Worm (Caenorhabditis elegans) whole organism, late embryonic: ENCODE data around the gene pmp-5.

Experiments used
- C08G9.2 ChIP-seq: sonication (generic microtip); optimal IDR thresholded peaks from 2 replicates; lab custom pipeline; 2016; ENCODE audit warnings: mild to moderate bottlenecking, missing genetic modification characterization, moderate library complexity, missing compliant biosample characterization
- C38D4.7 ChIP-seq: fragments of 200-800 bp; sonication (Bioruptor generic); optimal IDR thresholded peaks from 2 replicates; lab custom pipeline; 2018; ENCODE audit warnings: mild to moderate bottlenecking, missing genetic modification characterization, moderate library complexity, missing compliant biosample characterization
- F13H6.1 ChIP-seq: sonication (generic microtip); optimal IDR thresholded peaks from 2 replicates; lab custom pipeline; 2016; ENCODE audit warnings: missing genetic modification characterization, missing compliant biosample characterization
- K02D7.2 ChIP-seq: sonication (generic microtip); optimal IDR thresholded peaks from 2 replicates; lab custom pipeline; 2017; ENCODE audit warnings: mild to moderate bottlenecking, missing genetic modification characterization, missing compliant biosample characterization
- K09A11.1 ChIP-seq: sonication (generic microtip); optimal IDR thresholded peaks from 2 replicates; lab custom pipeline; 2017; ENCODE audit warnings: antibody characterized with exemption, mild to moderate bottlenecking, missing genetic modification characterization, missing compliant biosample characterization; ENCODE audit not compliant: insufficient read depth
- Y22D7AL.16 ChIP-seq: sonication (generic microtip); optimal IDR thresholded peaks from 2 replicates; lab custom pipeline; 2016; ENCODE audit warnings: missing genetic modification characterization, missing compliant biosample characterization
- ceh-14 ChIP-seq: sonication (generic microtip); optimal IDR thresholded peaks from 2 replicates; lab custom pipeline; 2016; ENCODE audit warnings: missing genotype, missing genetic modification characterization, missing compliant biosample characterization
- ceh-19 ChIP-seq: fragments of 200-800 bp; sonication (Bioruptor generic); optimal IDR thresholded peaks from 2 replicates; lab custom pipeline; 2018; ENCODE audit warnings: mild to moderate bottlenecking, missing genetic modification characterization, missing compliant biosample characterization
- ceh-24 ChIP-seq: sonication (generic microtip); optimal IDR thresholded peaks from 2 replicates; lab custom pipeline; 2016; ENCODE audit warnings: mild to moderate bottlenecking, missing genetic modification characterization, missing compliant biosample characterization
- ceh-30 ChIP-seq: fragments of 150-350 bp; optimal IDR thresholded peaks from 2 replicates; lab custom pipeline; 2014; ENCODE audit warnings: missing biosample characterization, missing genetic modification characterization
- ceh-31 ChIP-seq: sonication (generic microtip); optimal IDR thresholded peaks from 2 replicates; lab custom pipeline; 2016; ENCODE audit warnings: missing genetic modification characterization, missing compliant biosample characterization
- ceh-34 ChIP-seq: sonication (generic microtip); optimal IDR thresholded peaks from 2 replicates; lab custom pipeline; 2016; ENCODE audit warnings: mild to moderate bottlenecking, missing genetic modification characterization, missing compliant biosample characterization
- ceh-48 ChIP-seq: sonication (generic microtip); optimal IDR thresholded peaks from 2 replicates; lab custom pipeline; 2016; ENCODE audit warnings: missing genetic modification characterization, inconsistent platforms, missing compliant biosample characterization
- ceh-6 ChIP-seq: fragments of 200-800 bp; sonication (Bioruptor generic); optimal IDR thresholded peaks from 2 replicates; lab custom pipeline; 2018; ENCODE audit warnings: mild to moderate bottlenecking, missing genetic modification characterization, missing compliant biosample characterization
- che-1 ChIP-seq: sonication (generic microtip); optimal IDR thresholded peaks from 2 replicates; lab custom pipeline; 2016; ENCODE audit warnings: mild to moderate bottlenecking, missing genetic modification characterization, missing compliant biosample characterization
- dmd-4 ChIP-seq: sonication (generic microtip); optimal IDR thresholded peaks from 2 replicates; lab custom pipeline; 2016; ENCODE audit warnings: borderline replicate concordance, missing genetic modification characterization, missing compliant biosample characterization
- dve-1 ChIP-seq: sonication (generic microtip); optimal IDR thresholded peaks from 2 replicates; lab custom pipeline; 2017; ENCODE audit warnings: antibody characterized with exemption, mild to moderate bottlenecking, missing genetic modification characterization, missing compliant biosample characterization
- elt-2 ChIP-seq: sonication (generic microtip); optimal IDR thresholded peaks from 2 replicates; lab custom pipeline; 2016; ENCODE audit warnings: missing genetic modification reagents, missing genetic modification characterization, missing compliant biosample characterization
- fax-1 ChIP-seq: sonication (generic microtip); optimal IDR thresholded peaks from 2 replicates; lab custom pipeline; 2016; ENCODE audit warnings: missing genotype, missing genetic modification characterization, missing compliant biosample characterization
- fkh-6 ChIP-seq: sonication (generic microtip); optimal IDR thresholded peaks from 2 replicates; lab custom pipeline; 2016; ENCODE audit warnings: missing genetic modification characterization, missing compliant biosample characterization
- gmeb-2 ChIP-seq: sonication (generic microtip); optimal IDR thresholded peaks from 2 replicates; lab custom pipeline; 2016; ENCODE audit warnings: missing genetic modification characterization, inconsistent platforms, missing compliant biosample characterization
- hlh-13 ChIP-seq: fragments of 200-800 bp; sonication (Bioruptor generic); optimal IDR thresholded peaks from 2 replicates; lab custom pipeline; 2018; ENCODE audit warnings: mild to moderate bottlenecking, missing genetic modification characterization, missing compliant biosample characterization
- hlh-15 ChIP-seq: sonication (generic microtip); optimal IDR thresholded peaks from 2 replicates; lab custom pipeline; 2016; ENCODE audit warnings: missing genetic modification characterization, missing compliant biosample characterization
- hlh-6 ChIP-seq: sonication (generic microtip); optimal IDR thresholded peaks from 2 replicates; lab custom pipeline; 2016; ENCODE audit warnings: missing genotype, missing genetic modification characterization, missing compliant biosample characterization
- hlh-8 ChIP-seq: sonication (generic microtip); optimal IDR thresholded peaks from 2 replicates; lab custom pipeline; 2016; ENCODE audit warnings: missing genotype, missing genetic modification characterization, missing compliant biosample characterization
- lin-11 ChIP-seq: fragments of 200-800 bp; sonication (Bioruptor generic); optimal IDR thresholded peaks from 2 replicates; lab custom pipeline; 2018; ENCODE audit warnings: mild to moderate bottlenecking, missing genetic modification characterization, missing compliant biosample characterization
- nfya-1 ChIP-seq: sonication (generic microtip); optimal IDR thresholded peaks from 2 replicates; lab custom pipeline; 2017; ENCODE audit warnings: missing genetic modification characterization, mild to moderate bottlenecking, missing compliant biosample characterization, antibody characterized with exemption, moderate library complexity
- nhr-11 ChIP-seq: fragments of 150-350 bp; optimal IDR thresholded peaks from 2 replicates; lab custom pipeline; 2014; ENCODE audit warnings: missing biosample characterization, missing genetic modification characterization
- nhr-232 ChIP-seq: sonication (generic microtip); optimal IDR thresholded peaks from 2 replicates; lab custom pipeline; 2016; ENCODE audit warnings: missing genetic modification characterization, missing compliant biosample characterization
- npax-4 ChIP-seq: sonication (generic microtip); optimal IDR thresholded peaks from 2 replicates; lab custom pipeline; 2016; ENCODE audit warnings: missing genetic modification characterization, missing compliant biosample characterization
- pag-3 ChIP-seq: sonication (generic microtip); optimal IDR thresholded peaks from 2 replicates; lab custom pipeline; 2016; ENCODE audit warnings: missing compliant biosample characterization, missing genetic modification characterization, borderline replicate concordance
- pax-1 ChIP-seq: fragments of 150-350 bp; optimal IDR thresholded peaks from 2 replicates; lab custom pipeline; 2014; ENCODE audit warnings: missing biosample characterization, missing genetic modification characterization
- pha-2 ChIP-seq: sonication (generic microtip); optimal IDR thresholded peaks from 2 replicates; lab custom pipeline; 2017; ENCODE audit warnings: mild to moderate bottlenecking, missing genetic modification characterization, missing compliant biosample characterization
- rnt-1 ChIP-seq: sonication (generic microtip); optimal IDR thresholded peaks from 2 replicates; lab custom pipeline; 2016; ENCODE audit warnings: missing genetic modification characterization, missing compliant biosample characterization
- sdc-2 ChIP-seq: sonication (generic microtip); optimal IDR thresholded peaks from 2 replicates; lab custom pipeline; 2016; ENCODE audit warnings: missing genotype, missing genetic modification characterization, missing compliant biosample characterization
- sox-2 ChIP-seq: fragments of 200-800 bp; sonication (Bioruptor generic); IDR thresholded peaks from 2 replicates; pipeline ENCODE4 v1.3.6; 2022; ENCODE audit warnings: missing genetic modification reagents, missing genetic modification characterization, missing compliant biosample characterization
- sox-4 ChIP-seq: sonication (generic microtip); optimal IDR thresholded peaks from 2 replicates; lab custom pipeline; 2017; ENCODE audit warnings: mild to moderate bottlenecking, missing genetic modification characterization, inconsistent platforms, missing compliant biosample characterization
- syd-9 ChIP-seq: sonication (generic microtip); optimal IDR thresholded peaks from 2 replicates; lab custom pipeline; 2016; ENCODE audit warnings: mild to moderate bottlenecking, missing genetic modification characterization, moderate library complexity, missing compliant biosample characterization
- tbx-2 ChIP-seq: sonication (generic microtip); optimal IDR thresholded peaks from 2 replicates; lab custom pipeline; 2016; ENCODE audit warnings: missing genetic modification characterization, missing compliant biosample characterization
- tbx-7 ChIP-seq: sonication (generic microtip); optimal IDR thresholded peaks from 2 replicates; lab custom pipeline; 2016; ENCODE audit warnings: missing genotype, missing genetic modification characterization, missing compliant biosample characterization
- ttx-3 ChIP-seq: sonication (generic microtip); optimal IDR thresholded peaks from 2 replicates; lab custom pipeline; 2016; ENCODE audit warnings: missing genetic modification reagents, missing genetic modification characterization, missing compliant biosample characterization
- unc-3 ChIP-seq, 2 experiments: fragments of 200-800 bp in 1 of 2; sonication (Bioruptor generic) in 1 of 2; sonication (generic microtip) in 1 of 2; conservative IDR thresholded peaks in 1 of 2; optimal IDR thresholded peaks in 1 of 2; 2 replicates each; pipeline versions ENCODE4 v1.3.6 to Lab custom; 2016 to 2022; ENCODE audit warnings: missing compliant biosample characterization in 2 of 2, missing genetic modification characterization in 2 of 2, missing genetic modification reagents in 1 of 2
- unc-42 ChIP-seq: sonication (generic microtip); optimal IDR thresholded peaks from 2 replicates; lab custom pipeline; 2016; ENCODE audit warnings: missing genotype, missing genetic modification characterization, missing compliant biosample characterization
- zip-5 ChIP-seq: sonication (generic microtip); optimal IDR thresholded peaks from 2 replicates; lab custom pipeline; 2016; ENCODE audit warnings: missing genetic modification characterization, missing compliant biosample characterization
- ztf-16 ChIP-seq: sonication (generic microtip); optimal IDR thresholded peaks from 2 replicates; lab custom pipeline; 2017; ENCODE audit warnings: missing genetic modification characterization, missing compliant biosample characterization

The pmp-5 gene

ce11 chrV:6665751-6666150 lies at the start of gene pmp-5:
Gene pmp-5, minus strand, starts transcription at chrV:6665813.
- TF ChIP-seq ceh-31 (tag; lab: Kevin White, UChicago): no peak
- no peak for TF ChIP-seq ceh-19 (GFP tag; lab: Kevin White, UChicago)
- no peak for TF ChIP-seq C08G9.2
- no peak for TF ChIP-seq nhr-232
- no peak for TF ChIP-seq F13H6.1 (tag; lab: Kevin White, UChicago)
- no peak for TF ChIP-seq unc-42 (tag; lab: Kevin White, UChicago)
- TF ChIP-seq ceh-24 (tag; lab: Kevin White, UChicago): no peak
- no peak for TF ChIP-seq nfya-1 (tag; lab: Kevin White, UChicago)
- no peak for TF ChIP-seq ttx-3 (tag; lab: Kevin White, UChicago)
- no peak for TF ChIP-seq lin-11 (tag; lab: Kevin White, UChicago)
- TF ChIP-seq C38D4.7 (GFP tag; lab: Kevin White, UChicago): no peak
- no peak for TF ChIP-seq nhr-11 (tag; lab: Kevin White, UChicago)
- TF ChIP-seq hlh-6: no peak
- TF ChIP-seq ceh-30 (tag; lab: Kevin White, UChicago): no peak
- no peak for TF ChIP-seq dmd-4 (tag; lab: Kevin White, UChicago)
- TF ChIP-seq che-1 (tag; lab: Kevin White, UChicago): no peak
- no peak for TF ChIP-seq elt-2 (tag; lab: Kevin White, UChicago)

DNA sequence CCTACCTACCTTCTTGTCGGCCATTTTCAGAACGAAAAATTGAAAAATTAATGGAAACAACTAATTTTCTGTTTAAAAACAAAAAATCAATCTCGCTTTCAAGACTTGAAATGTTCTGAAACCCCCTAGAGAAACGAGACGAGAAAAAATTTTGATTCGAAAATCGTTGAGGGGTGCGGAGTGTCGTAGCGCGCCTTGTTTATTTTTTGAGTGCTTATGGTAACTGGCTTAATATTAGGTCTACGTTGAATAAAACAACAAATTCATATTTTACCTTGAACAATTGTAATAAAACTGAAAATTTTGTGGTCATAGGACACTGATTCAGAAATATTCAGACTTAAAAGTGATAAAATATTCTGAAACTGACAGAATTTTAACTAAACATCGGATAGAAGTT lies 44.8 kb upstream of the pmp-5 start, which contains the start of gene sna-1:
sna-1 (minus strand) TSS at position 218 of the 400 bp plus-strand sequence.
- TF ChIP-seq nfya-1 (tag; lab: Kevin White, UChicago) (peak; percentile 15), sdc-2 (no peak)
- TF ChIP-seq, all 69 proteins: peak for 1

DNA sequence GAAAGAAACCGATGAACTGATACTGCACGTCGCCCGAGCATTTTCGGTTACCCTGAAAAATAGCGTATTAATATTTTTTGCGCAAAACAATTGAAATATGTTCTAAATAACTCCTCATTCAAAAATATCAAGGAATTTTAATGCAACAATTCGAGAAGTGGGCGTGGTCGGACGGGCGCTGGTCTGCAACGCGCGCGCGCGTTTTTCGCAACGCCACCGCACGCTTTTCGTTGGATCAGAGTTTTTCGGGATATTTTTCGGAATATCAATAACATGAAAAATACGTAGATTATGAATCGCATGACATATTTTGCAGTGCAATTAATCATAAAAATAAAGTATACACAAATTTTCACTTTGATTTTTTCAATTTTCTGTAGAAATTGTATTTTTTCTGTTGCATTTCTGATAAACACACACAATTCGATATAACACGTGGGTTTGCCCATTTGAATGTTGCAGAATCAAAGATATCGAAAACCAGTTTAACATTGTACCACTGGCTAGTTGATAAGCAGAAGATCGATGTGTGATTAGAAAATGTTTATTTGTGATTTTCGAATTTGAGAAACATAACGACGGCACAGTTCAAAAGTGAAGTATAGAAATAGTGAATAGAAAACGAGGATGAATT lies 43.6 kb upstream of the pmp-5 start, which contains the start of gene dlst-1:
dlst-1 (minus strand) TSS at position 52 of the 634 bp plus-strand sequence.
- TF ChIP-seq syd-9: peak; percentile 17
- TF ChIP-seq fkh-6 (tag; lab: Kevin White, UChicago): peak; percentile 42
- TF ChIP-seq hlh-13 (GFP tag; lab: Kevin White, UChicago): no peak
- no peak for TF ChIP-seq sox-2 (GFP tag; lab: Robert Waterston, UW)
- peak; percentile 20 for TF ChIP-seq pha-2 (tag; lab: Kevin White, UChicago)
- TF ChIP-seq K02D7.2 (tag; lab: Kevin White, UChicago): peak; percentile 46
- TF ChIP-seq ceh-48: no peak
- TF ChIP-seq pax-1 (tag; lab: Kevin White, UChicago): no peak
- TF ChIP-seq Y22D7AL.16 (tag; lab: Kevin White, UChicago): peak; percentile 5
- TF ChIP-seq gmeb-2: peak; percentile 29
- TF ChIP-seq K09A11.1 (tag; lab: Kevin White, UChicago): peak; percentile 14
- TF ChIP-seq che-1 (tag; lab: Kevin White, UChicago): peak; percentile 2
- peak; percentile 42 for TF ChIP-seq zip-5
- peak; percentile 35 for TF ChIP-seq rnt-1
- TF ChIP-seq tbx-2: peak; percentile 60
- no peak for TF ChIP-seq npax-4
- peak; percentile 69 for TF ChIP-seq nfya-1 (tag; lab: Kevin White, UChicago)
- no peak for TF ChIP-seq dmd-4 (tag; lab: Kevin White, UChicago)
- TF ChIP-seq tbx-7 (tag; lab: Kevin White, UChicago): peak; percentile 2
- TF ChIP-seq sox-4: peak; percentile 45
- TF ChIP-seq F13H6.1 (tag; lab: Kevin White, UChicago): peak; percentile 51
- no peak for TF ChIP-seq nhr-11 (tag; lab: Kevin White, UChicago)
- TF ChIP-seq unc-3 (GFP tag; conservative IDR thresholded peaks at IDR 0.05; lab: Robert Waterston, UW): no peak
- peak; percentile 40 for TF ChIP-seq unc-3 (tag; optimal IDR thresholded peaks at IDR 0.05; lab: Kevin White, UChicago)
- TF ChIP-seq ttx-3 (tag; lab: Kevin White, UChicago): peak; percentile 54
- peak; percentile 42 for TF ChIP-seq ceh-19 (GFP tag; lab: Kevin White, UChicago)
- peak; percentile 49 for TF ChIP-seq ceh-31 (tag; lab: Kevin White, UChicago)
- no peak for TF ChIP-seq pag-3 (tag; lab: Kevin White, UChicago)
- peak; percentile 27 for TF ChIP-seq hlh-15
- peak; percentile 33 for TF ChIP-seq ceh-34 (tag; lab: Kevin White, UChicago)
- peak; percentile 47 for TF ChIP-seq nhr-232
- TF ChIP-seq dve-1: no peak
- peak; percentile 12 for TF ChIP-seq ceh-6 (GFP tag; lab: Kevin White, UChicago)
- TF ChIP-seq hlh-8: peak; percentile 6
- peak; percentile 48 for TF ChIP-seq ceh-14
- TF ChIP-seq C08G9.2: peak; percentile 36
- peak; percentile 14 for TF ChIP-seq hlh-6
- TF ChIP-seq ztf-16 (tag; lab: Kevin White, UChicago): peak; percentile 56
- peak; percentile 49 for TF ChIP-seq fax-1 (tag; lab: Kevin White, UChicago)
